Worm (Caenorhabditis elegans): Measurements from ENCODE around the gene C33C12.4.

ce11 chrII:2140817-2141216, 25.5 kb downstream of the C33C12.4 start, which contains the start of gene C40A11.3:
- TF ChIP-seq ceh-63 (GFP tag; optimal IDR thresholded peaks at IDR 0.05) (no peak), unc-62 (GFP tag; optimal IDR thresholded peaks at IDR 0.05) (no peak), ama-1 (optimal IDR thresholded peaks at IDR 0.05) (no peak), dpl-1 (GFP tag; optimal IDR thresholded peaks at IDR 0.05) (no peak), skn-1 (tag; optimal IDR thresholded peaks at IDR 0.05) (no peak), fkh-10 (GFP tag; optimal IDR thresholded peaks at IDR 0.05) (no peak)
